Worm (Caenorhabditis elegans): Measurements from ENCODE around the gene scav-5.

DNA sequence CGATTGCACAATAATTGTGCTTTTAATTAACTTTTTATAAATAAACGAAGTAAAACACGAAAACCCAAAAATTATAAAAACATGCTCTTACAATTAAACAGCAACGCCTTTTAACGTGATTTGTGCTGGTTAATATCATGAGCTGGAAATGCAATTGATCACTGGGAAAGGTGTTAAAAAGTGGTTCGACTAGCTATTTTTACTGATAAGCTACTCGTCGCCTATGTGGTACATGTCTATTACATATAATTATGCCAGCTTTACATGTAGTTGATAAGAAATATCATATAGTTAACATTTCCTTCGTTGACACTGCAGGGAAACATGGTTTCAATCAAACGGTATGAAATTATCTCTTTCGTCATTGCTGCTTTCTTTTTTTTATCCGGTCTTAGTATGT, at the start of gene scav-5:
- TF ChIP-seq him-1 (tag; optimal IDR thresholded peaks at IDR 0.05) (no peak), dao-5 (tag; optimal IDR thresholded peaks at IDR 0.05) (no peak)
